Fruit fly (Drosophila melanogaster) whole organism, embryonic: ENCODE data around the gene CG33203.
A peak's percentile ranks its signal among the peaks of the same experiment; 100 is the strongest.

Experiments used
- Ada2b ChIP-seq: fragments of 200-800 bp; sonication (Bioruptor generic); IDR thresholded peaks from 2 replicates; pipeline ENCODE4 v1.3.6; 2022; ENCODE audit warnings: missing biosample characterization, missing genetic modification characterization
- Asciz ChIP-seq: fragments of 200-800 bp; sonication (Bioruptor generic); optimal IDR thresholded peaks from 2 replicates; lab custom pipeline; 2017; ENCODE audit warnings: missing biosample characterization, mild to moderate bottlenecking, missing genetic modification characterization, missing genetic modification reagents
- CG10979 ChIP-seq: fragments of 200-800 bp; sonication (Bioruptor generic); optimal IDR thresholded peaks from 2 replicates; lab custom pipeline; 2018; ENCODE audit warnings: missing biosample characterization, mild to moderate bottlenecking, missing genetic modification characterization, moderate library complexity
- CG11398 ChIP-seq: fragments of 200-800 bp; sonication (Bioruptor generic); optimal IDR thresholded peaks from 2 replicates; lab custom pipeline; 2016; ENCODE audit warnings: missing biosample characterization, missing genetic modification characterization
- CG1233 ChIP-seq: fragments of 200-800 bp; sonication (Bioruptor generic); optimal IDR thresholded peaks from 4 replicates; lab custom pipeline; 2018; ENCODE audit warnings: missing biosample characterization, mild to moderate bottlenecking, missing genetic modification characterization
- CG13296 ChIP-seq: fragments of 200-800 bp; sonication (Bioruptor generic); optimal IDR thresholded peaks from 3 replicates; lab custom pipeline; 2018; ENCODE audit warnings: missing biosample characterization, mild to moderate bottlenecking, missing genetic modification characterization
- CG13775 ChIP-seq: fragments of 200-800 bp; sonication (Bioruptor generic); optimal IDR thresholded peaks from 3 replicates; lab custom pipeline; 2017; ENCODE audit warnings: missing biosample characterization, mild to moderate bottlenecking, missing genetic modification characterization
- CG15269 ChIP-seq: fragments of 200-800 bp; sonication (Bioruptor generic); optimal IDR thresholded peaks from 2 replicates; lab custom pipeline; 2018; ENCODE audit warnings: missing biosample characterization, mild to moderate bottlenecking, missing genetic modification characterization, moderate library complexity
- CG2875 ChIP-seq: fragments of 200-800 bp; sonication (Bioruptor generic); optimal IDR thresholded peaks from 2 replicates; lab custom pipeline; 2017; ENCODE audit warnings: missing biosample characterization, mild to moderate bottlenecking, missing genetic modification characterization, missing genetic modification reagents
- CG2889 ChIP-seq: fragments of 200-800 bp; sonication (Bioruptor generic); IDR thresholded peaks from 3 replicates; pipeline ENCODE4 v1.3.6; 2022; ENCODE audit warnings: missing biosample characterization, missing genetic modification characterization
- CG31441 ChIP-seq: fragments of 200-800 bp; sonication (Bioruptor generic); IDR thresholded peaks from 2 replicates; pipeline ENCODE4 v1.3.6; 2022; ENCODE audit warnings: missing biosample characterization, missing genetic modification characterization
- CG3838 ChIP-seq: fragments of 200-800 bp; sonication (Bioruptor generic); optimal IDR thresholded peaks from 3 replicates; lab custom pipeline; 2016; ENCODE audit warnings: missing biosample characterization, missing genetic modification characterization
- CG9876 ChIP-seq: fragments of 200-800 bp; sonication (Bioruptor generic); optimal IDR thresholded peaks from 2 replicates; lab custom pipeline; 2016; ENCODE audit warnings: missing biosample characterization, missing genetic modification characterization
- D19A ChIP-seq: fragments of 200-800 bp; optimal IDR thresholded peaks from 3 replicates; lab custom pipeline; 2019; ENCODE audit warnings: missing biosample characterization, mild to moderate bottlenecking, missing genetic modification characterization, moderate library complexity
- Doc3 ChIP-seq: fragments of 200-800 bp; sonication (Bioruptor generic); IDR thresholded peaks from 3 replicates; pipeline ENCODE4 v1.3.6; 2022; ENCODE audit warnings: missing biosample characterization, missing genetic modification characterization; ENCODE audit not compliant: partially characterized antibody
- Drgx ChIP-seq: fragments of 200-800 bp; sonication (Bioruptor generic); IDR thresholded peaks from 2 replicates; pipeline ENCODE4 v1.3.6; 2022; ENCODE audit warnings: missing biosample characterization, missing genetic modification characterization
- HHEX ChIP-seq: fragments of 200-800 bp; sonication (Bioruptor generic); optimal IDR thresholded peaks from 3 replicates; lab custom pipeline; 2017; ENCODE audit warnings: missing biosample characterization, mild to moderate bottlenecking, missing genetic modification characterization, missing genetic modification reagents
- HLH3B ChIP-seq: fragments of 200-800 bp; sonication (Bioruptor generic); IDR thresholded peaks from 2 replicates; pipeline ENCODE4 v1.3.6; 2022; ENCODE audit warnings: missing biosample characterization, missing genetic modification characterization
- MESR4 ChIP-seq: fragments of 200-800 bp; sonication (Bioruptor generic); optimal IDR thresholded peaks from 2 replicates; lab custom pipeline; 2018; ENCODE audit warnings: missing biosample characterization, mild to moderate bottlenecking, missing genetic modification characterization, moderate library complexity
- Mes4 ChIP-seq: fragments of 200-800 bp; sonication (Bioruptor generic); optimal IDR thresholded peaks from 2 replicates; lab custom pipeline; 2016; ENCODE audit warnings: missing biosample characterization, missing genetic modification characterization
- Rfx ChIP-seq: fragments of 200-800 bp; sonication (Bioruptor generic); IDR thresholded peaks from 2 replicates; pipeline ENCODE4 v1.3.6; 2022; ENCODE audit warnings: missing biosample characterization, missing genetic modification characterization
- Sox100B ChIP-seq: fragments of 200-800 bp; sonication (Bioruptor generic); optimal IDR thresholded peaks from 3 replicates; lab custom pipeline; 2018; ENCODE audit warnings: missing biosample characterization, mild to moderate bottlenecking, missing genetic modification characterization
- Sry-β ChIP-seq: fragments of 200-800 bp; sonication (Bioruptor generic); optimal IDR thresholded peaks from 2 replicates; lab custom pipeline; 2018; ENCODE audit warnings: missing biosample characterization, mild to moderate bottlenecking, missing genetic modification characterization, moderate library complexity
- Sry-δ ChIP-seq: fragments of 200-800 bp; sonication (Bioruptor generic); optimal IDR thresholded peaks from 2 replicates; lab custom pipeline; 2016; ENCODE audit warnings: missing biosample characterization, missing genetic modification characterization
- ab ChIP-seq: fragments of 200-800 bp; sonication (Bioruptor generic); optimal IDR thresholded peaks from 2 replicates; lab custom pipeline; 2016; ENCODE audit warnings: missing biosample characterization, missing genetic modification characterization
- ara ChIP-seq: fragments of 200-800 bp; sonication (Bioruptor generic); IDR thresholded peaks from 2 replicates; pipeline ENCODE4 v1.3.6; 2022; ENCODE audit warnings: missing biosample characterization, missing genetic modification characterization
- ato ChIP-seq: fragments of 200-800 bp; sonication (Bioruptor generic); IDR thresholded peaks from 2 replicates; pipeline ENCODE4 v1.3.6; 2022; ENCODE audit warnings: missing biosample characterization, missing genetic modification characterization; ENCODE audit not compliant: partially characterized antibody
- bcd ChIP-seq: fragments of 200-800 bp; sonication (Bioruptor generic); optimal IDR thresholded peaks from 2 replicates; lab custom pipeline; 2017; ENCODE audit warnings: missing biosample characterization, mild to moderate bottlenecking, missing genetic modification characterization
- bigmax ChIP-seq: fragments of 200-800 bp; sonication (Bioruptor generic); optimal IDR thresholded peaks from 2 replicates; lab custom pipeline; 2018; ENCODE audit warnings: missing biosample characterization, mild to moderate bottlenecking, missing genetic modification characterization
- bsh ChIP-seq, 2 experiments: fragments of 200-800 bp; sonication (Bioruptor generic); optimal IDR thresholded peaks; 2 replicates each; lab custom pipeline; 2017 to 2018; ENCODE audit warnings: mild to moderate bottlenecking in 2 of 2, missing biosample characterization in 2 of 2, missing genetic modification characterization in 2 of 2, moderate library complexity in 1 of 2
- cas ChIP-seq: fragments of 200-800 bp; sonication (Bioruptor generic); IDR thresholded peaks from 2 replicates; pipeline ENCODE4 v1.3.6; 2022; ENCODE audit warnings: missing biosample characterization, missing genetic modification characterization
- caup ChIP-seq: fragments of 200-800 bp; sonication (Bioruptor generic); optimal IDR thresholded peaks from 3 replicates; lab custom pipeline; 2017; ENCODE audit warnings: missing biosample characterization, mild to moderate bottlenecking, missing genetic modification characterization, moderate library complexity; ENCODE audit not compliant: severe bottlenecking
- crp ChIP-seq, 2 experiments: fragments of 200-800 bp; sonication (Bioruptor generic); optimal IDR thresholded peaks; 2 replicates in 1 of 2; 3 replicates in 1 of 2; lab custom pipeline; 2017; ENCODE audit warnings: missing biosample characterization in 2 of 2, missing genetic modification characterization in 2 of 2, mild to moderate bottlenecking in 1 of 2, moderate library complexity in 1 of 2
- dmrt99B ChIP-seq: fragments of 200-800 bp; sonication (Bioruptor generic); optimal IDR thresholded peaks from 2 replicates; lab custom pipeline; 2018; ENCODE audit warnings: missing biosample characterization, mild to moderate bottlenecking, missing genetic modification characterization, moderate library complexity
- dysf ChIP-seq: fragments of 200-800 bp; sonication (Bioruptor generic); IDR thresholded peaks from 3 replicates; pipeline ENCODE4 v1.3.6; 2022; ENCODE audit warnings: missing biosample characterization, missing genetic modification characterization
- fu2 ChIP-seq: fragments of 200-800 bp; sonication (Bioruptor generic); optimal IDR thresholded peaks from 2 replicates; lab custom pipeline; 2016; ENCODE audit warnings: missing biosample characterization, missing genetic modification characterization
- gcm2 ChIP-seq: fragments of 200-800 bp; sonication (Bioruptor generic); optimal IDR thresholded peaks from 2 replicates; lab custom pipeline; 2016; ENCODE audit warnings: missing biosample characterization, missing genetic modification characterization
- lbe ChIP-seq: fragments of 200-800 bp; sonication (Bioruptor generic); optimal IDR thresholded peaks from 2 replicates; lab custom pipeline; 2016; ENCODE audit warnings: missing biosample characterization, mild to moderate bottlenecking, missing genetic modification characterization
- lola ChIP-seq, 3 experiments: fragments of >200 bp in 2 of 3; fragments of 200-800 bp in 1 of 3; sonication (Bioruptor generic) in 1 of 3; optimal IDR thresholded peaks; 2 replicates each; lab custom pipeline; 2017 to 2019; ENCODE audit warnings: missing biosample characterization in 3 of 3, missing genetic modification characterization in 3 of 3, mild to moderate bottlenecking in 1 of 3, moderate library complexity in 1 of 3
- nau ChIP-seq: fragments of 200-800 bp; sonication (Bioruptor generic); optimal IDR thresholded peaks from 3 replicates; lab custom pipeline; 2017; ENCODE audit warnings: missing biosample characterization, mild to moderate bottlenecking, missing genetic modification characterization, missing genetic modification reagents
- nerfin-1 ChIP-seq: fragments of 200-800 bp; sonication (Bioruptor generic); optimal IDR thresholded peaks from 3 replicates; lab custom pipeline; 2019; ENCODE audit warnings: missing biosample characterization, mild to moderate bottlenecking, missing genetic modification characterization, moderate library complexity
- nom ChIP-seq: fragments of 200-800 bp; sonication (Bioruptor generic); optimal IDR thresholded peaks from 2 replicates; lab custom pipeline; 2017; ENCODE audit warnings: missing biosample characterization, missing genetic modification characterization, mild to moderate bottlenecking, moderate library complexity, missing genetic modification reagents
- psq ChIP-seq: fragments of 200-800 bp; sonication (Bioruptor generic); optimal IDR thresholded peaks from 2 replicates; lab custom pipeline; 2017; ENCODE audit warnings: missing biosample characterization, missing genetic modification characterization
- repo ChIP-seq: fragments of 200-800 bp; sonication (Bioruptor generic); optimal IDR thresholded peaks from 2 replicates; lab custom pipeline; 2016; ENCODE audit warnings: missing biosample characterization, missing genetic modification characterization
- sens ChIP-seq: fragments of 200-800 bp; sonication (Bioruptor generic); peaks from one replicate; lab custom pipeline; 2016; ENCODE audit warnings: missing biosample characterization, missing genetic modification characterization
- tup ChIP-seq: fragments of 200-800 bp; sonication (Bioruptor generic); optimal IDR thresholded peaks from 2 replicates; lab custom pipeline; 2016; ENCODE audit warnings: missing biosample characterization, mild to moderate bottlenecking, missing genetic modification characterization, moderate library complexity
- twi ChIP-seq: fragments of 200-800 bp; optimal IDR thresholded peaks from 2 replicates; lab custom pipeline; 2019; ENCODE audit warnings: missing biosample characterization, mild to moderate bottlenecking, missing genetic modification characterization, moderate library complexity
- usp ChIP-seq: fragments of >200 bp; optimal IDR thresholded peaks from 2 replicates; lab custom pipeline; 2017; ENCODE audit warnings: missing biosample characterization, missing genetic modification characterization
- zf30C ChIP-seq: fragments of 200-800 bp; sonication (Bioruptor generic); optimal IDR thresholded peaks from 3 replicates; lab custom pipeline; 2018; ENCODE audit warnings: missing biosample characterization, mild to moderate bottlenecking, missing genetic modification characterization

Gene CG33203

DNA sequence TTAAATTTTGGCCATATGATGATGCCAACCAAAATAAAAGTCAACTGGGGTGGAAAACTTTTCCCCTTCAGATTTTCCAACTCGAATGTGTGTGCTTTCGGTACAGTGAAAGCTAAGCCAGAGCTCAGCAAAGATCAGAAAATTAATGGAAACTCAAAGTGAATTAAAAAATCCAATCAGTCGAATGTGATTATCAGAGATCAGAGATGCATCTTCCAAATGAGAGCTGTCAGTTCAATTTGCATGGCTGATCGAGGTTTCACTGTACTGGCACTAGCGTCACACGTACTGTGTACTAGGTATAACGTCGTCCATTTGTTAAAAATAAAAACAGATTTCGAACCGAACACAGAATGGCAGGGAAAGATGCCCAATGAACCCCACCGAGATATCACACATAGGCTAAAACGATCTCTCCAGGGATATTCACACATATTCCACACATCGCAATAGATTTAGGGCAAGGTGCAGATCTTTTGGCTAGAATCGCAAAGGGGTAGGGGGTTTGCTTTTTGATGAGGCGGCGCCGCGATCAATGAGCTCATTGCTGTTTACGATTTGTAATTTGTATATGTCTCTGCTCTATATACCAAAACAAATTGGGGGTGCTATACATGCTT, 17.4 kb upstream of the CG33203 start (continued):
- peak in 1 of 3 experiments; percentile 4 for TF ChIP-seq lola (GFP tag; optimal IDR thresholded peaks at IDR 0.05; lab: Kevin White, UChicago)
- TF ChIP-seq Sry-β (GFP tag; lab: Kevin White, UChicago) = no peak
- TF ChIP-seq HHEX (GFP tag; lab: Kevin White, UChicago) = peak; percentile 56
- no peak for TF ChIP-seq zf30C
- no peak for TF ChIP-seq crp (GFP tag; optimal IDR thresholded peaks at IDR 0.05; lab: Kevin White, UChicago)
- peak; percentile 67 for TF ChIP-seq CG9876 (GFP tag; lab: Kevin White, UChicago)
- TF ChIP-seq ab (GFP tag; lab: Kevin White, UChicago) = peak; percentile 65
- peak; percentile 76 for TF ChIP-seq bcd
- peak; percentile 23 for TF ChIP-seq Sry-δ (GFP tag; lab: Kevin White, UChicago)
- TF ChIP-seq usp (GFP tag; lab: Kevin White, UChicago) = no peak
- no peak for TF ChIP-seq MESR4 (GFP tag; lab: Kevin White, UChicago)
- TF ChIP-seq CG10979 = peak; percentile 41
- no peak for TF ChIP-seq CG13296 (GFP tag; lab: Kevin White, UChicago)
- peak; percentile 16 for TF ChIP-seq Asciz
- peak; percentile 83 for TF ChIP-seq Drgx (GFP tag; lab: Robert Waterston, UW)
- no peak for TF ChIP-seq lbe (GFP tag; lab: Kevin White, UChicago)
- peak; percentile 66 for TF ChIP-seq fu2 (GFP tag; lab: Kevin White, UChicago)
- peak; percentile 94 for TF ChIP-seq Rfx (GFP tag; lab: Robert Waterston, UW)
- peak; percentile 30 for TF ChIP-seq CG2875 (GFP tag; lab: Kevin White, UChicago)
- no peak for TF ChIP-seq cas
- peak; percentile 82 for TF ChIP-seq Ada2b
- no peak for TF ChIP-seq Sox100B
- no peak for TF ChIP-seq Doc3 (GFP tag; lab: Robert Waterston, UW)
- TF ChIP-seq dmrt99B (tag; lab: Kevin White, UChicago) = peak; percentile 71
- peak; percentile 77 for TF ChIP-seq ara
- peak; percentile 59 for TF ChIP-seq repo
- TF ChIP-seq nom (GFP tag; lab: Kevin White, UChicago) = no peak
- TF ChIP-seq nau (GFP tag; lab: Kevin White, UChicago) = peak; percentile 36
- peak; percentile 43 for TF ChIP-seq twi (tag; lab: Kevin White, UChicago)
- peak; percentile 91 for TF ChIP-seq dysf
- peak; percentile 84 for TF ChIP-seq CG15269 (tag; lab: Kevin White, UChicago)
- TF ChIP-seq CG31441 = peak; percentile 51; the same call in 1 of the 2 replicates
- no peak for TF ChIP-seq bigmax (GFP tag; lab: Kevin White, UChicago)
- no peak for TF ChIP-seq tup
- peak; percentile 47 for TF ChIP-seq CG13775 (GFP tag; lab: Kevin White, UChicago)
- TF ChIP-seq nerfin-1 (tag; lab: Kevin White, UChicago) = no peak
- peak; percentile 41 for TF ChIP-seq Mes4 (GFP tag; lab: Kevin White, UChicago)
- no peak for TF ChIP-seq CG3838
- peak; percentile 57 for TF ChIP-seq caup (GFP tag; lab: Kevin White, UChicago)
- peak; percentile 42 for TF ChIP-seq D19A (tag; lab: Kevin White, UChicago)
- no peak for TF ChIP-seq ato (GFP tag; lab: Robert Waterston, UW)
- TF ChIP-seq gcm2 (GFP tag; lab: Kevin White, UChicago) = peak; percentile 60
- peak; percentile 73 for TF ChIP-seq CG11398
- TF ChIP-seq bsh (GFP tag; optimal IDR thresholded peaks at IDR 0.05; lab: Kevin White, UChicago) = peak in 1 of 2 experiments; percentile 80
- peak; percentile 93 for TF ChIP-seq sens (GFP tag; lab: Kevin White, UChicago)
- no peak for TF ChIP-seq psq (GFP tag; lab: Kevin White, UChicago)
- TF ChIP-seq HLH3B = peak; percentile 84
- peak; percentile 58 for TF ChIP-seq CG1233 (GFP tag; lab: Kevin White, UChicago)
- peak; percentile 88 for TF ChIP-seq CG2889 (GFP tag; lab: Robert Waterston, UW)
